Fruit fly (Drosophila melanogaster): ENCODE measurements around the gene ush.

ush gene

DNA sequence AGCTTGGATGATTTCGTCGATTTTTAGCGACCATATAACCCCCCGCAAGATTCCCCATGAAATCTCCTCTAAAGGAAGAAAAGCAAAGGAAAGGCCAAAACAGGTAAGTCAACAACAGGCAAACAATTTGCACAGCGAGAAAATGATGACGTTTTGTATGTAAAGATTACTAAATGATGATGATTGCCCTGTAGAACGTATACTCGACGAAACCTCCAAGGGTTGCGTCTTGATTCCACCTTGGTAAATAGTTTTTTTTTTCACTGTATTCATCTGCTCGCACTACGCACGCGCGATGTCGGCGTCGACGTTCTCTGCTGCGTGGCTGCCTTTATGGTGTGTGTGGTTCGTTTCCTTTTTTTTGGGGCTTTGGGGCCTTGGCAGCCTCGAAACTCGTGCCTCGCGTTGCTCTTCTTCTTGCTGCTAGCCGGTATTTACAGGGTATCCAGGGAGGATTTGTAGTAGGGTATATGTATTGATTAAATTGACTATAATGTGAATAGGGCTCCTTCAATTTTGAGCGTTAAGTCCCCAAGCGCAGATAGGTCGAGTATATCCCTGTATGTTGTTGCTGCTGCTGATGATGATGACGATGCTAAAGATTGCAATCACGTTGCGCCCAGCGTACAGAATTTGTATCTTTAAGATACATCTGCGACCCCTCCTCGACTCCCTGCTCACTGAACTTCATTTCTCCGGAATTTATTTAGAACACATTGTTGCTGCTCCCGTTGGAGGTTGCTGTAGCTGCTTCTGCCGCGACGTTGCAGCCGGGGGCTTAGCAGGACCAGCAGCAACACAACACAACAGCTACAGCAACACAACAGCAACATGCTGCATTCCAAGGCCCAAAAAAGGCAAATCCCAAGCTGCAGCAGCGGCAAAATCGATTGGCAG is 48.4 kb upstream of the ush start (continued):
- 0 out of 2 replicates have a peak, but pooled peaks have one; percentile 24 for TF ChIP-seq Ptx1 (GFP tag; IDR thresholded peaks at IDR 0.05)
- TF ChIP-seq Sin3A (optimal IDR thresholded peaks at IDR 0.05), result no peak
- no peak for TF ChIP-seq CG15011 (GFP tag; optimal IDR thresholded peaks at IDR 0.05)
- no peak for TF ChIP-seq NC2β (GFP tag; optimal IDR thresholded peaks at IDR 0.05)
- no peak for TF ChIP-seq kni (GFP tag; optimal IDR thresholded peaks at IDR 0.05)
- TF ChIP-seq Ravus (GFP tag; IDR thresholded peaks at IDR 0.05), result no peak
- peak; percentile 8 for TF ChIP-seq CG2120 (GFP tag; optimal IDR thresholded peaks at IDR 0.05)
- TF ChIP-seq mld (GFP tag; IDR thresholded peaks at IDR 0.05; ENCODE audit: partially characterized antibody), result no peak

DNA sequence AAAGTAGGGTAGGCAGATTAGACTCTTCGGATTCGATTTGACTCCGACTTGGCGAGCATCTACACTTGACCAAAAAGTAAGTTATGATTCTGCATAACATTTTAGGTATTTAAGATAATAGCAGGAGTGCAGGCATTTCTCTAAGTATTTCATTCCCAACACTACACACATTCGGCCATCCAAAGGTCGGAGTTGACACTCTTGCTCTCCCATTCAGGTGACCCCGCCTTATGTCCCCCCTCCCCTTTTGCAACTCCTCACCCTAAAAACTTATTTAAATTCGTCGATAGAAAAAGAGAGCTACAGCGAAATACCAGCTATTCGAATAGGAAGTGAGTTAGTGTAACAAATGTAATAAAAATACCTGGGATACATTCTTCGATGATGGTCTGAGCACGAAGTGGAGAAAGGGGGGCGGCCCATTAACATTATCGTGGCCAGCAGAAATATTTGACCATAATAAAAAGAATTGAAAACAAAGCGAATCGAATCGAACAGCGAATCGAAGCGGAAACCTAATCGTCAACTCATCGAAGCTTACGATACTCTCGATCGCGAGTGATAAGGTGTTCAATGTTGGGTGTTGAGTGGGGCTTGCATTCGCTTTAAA is 47.5 kb upstream of the ush start:
- TF ChIP-seq Hr78 (GFP tag; optimal IDR thresholded peaks at IDR 0.05) (peak in 1 of 2 experiments; percentile 81), Vsx1 (GFP tag; optimal IDR thresholded peaks at IDR 0.05) (no peak), CG5180 (GFP tag; optimal IDR thresholded peaks at IDR 0.05) (no peak), sd (tag; optimal IDR thresholded peaks at IDR 0.05) (peak; percentile 90), chinmo (GFP tag; IDR thresholded peaks at IDR 0.05; ENCODE audit: partially characterized antibody) (0 out of 4 replicates have a peak, but pooled peaks have one; percentile 18), ttk (GFP tag; IDR thresholded peaks at IDR 0.05) (0 out of 2 replicates have a peak, but pooled peaks have one; percentile 23)

DNA sequence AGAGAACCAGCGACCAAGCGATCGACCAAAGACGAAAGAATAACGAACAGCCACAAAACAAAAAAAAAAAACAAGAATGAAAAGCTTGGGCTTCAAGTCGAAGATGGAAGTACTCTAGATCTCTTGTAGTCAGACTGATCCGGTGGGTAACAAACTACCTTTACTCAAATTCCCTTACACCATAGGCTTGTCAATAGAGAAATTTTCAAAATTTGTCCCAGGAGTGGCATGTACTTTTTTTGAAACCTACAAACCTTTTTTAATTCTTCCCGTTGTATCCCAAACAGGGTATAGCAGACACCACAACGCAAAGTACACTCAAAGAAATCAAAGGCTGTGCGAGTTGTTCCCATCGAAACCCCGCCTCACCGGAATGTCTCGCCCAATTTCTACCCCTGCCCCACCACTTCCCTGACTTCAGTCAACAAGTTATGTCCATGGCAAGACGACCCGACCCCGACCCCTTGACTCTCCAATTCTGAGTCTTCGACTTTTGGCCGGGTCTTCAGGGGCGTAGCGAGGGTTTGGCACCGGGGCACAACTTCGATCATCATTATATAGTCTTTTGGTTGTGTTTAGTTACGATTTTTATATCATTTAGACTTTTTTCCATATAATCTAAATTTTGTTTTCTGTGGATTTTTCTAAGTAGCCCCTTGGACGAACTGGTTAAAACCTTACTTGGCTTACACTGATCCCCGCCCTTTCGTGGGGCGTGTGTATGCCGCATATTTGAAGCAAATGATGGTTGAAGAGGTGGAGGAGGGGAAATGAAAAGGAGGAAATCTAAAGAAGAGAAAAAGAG is 46.1 kb upstream of the ush start:
- TF ChIP-seq CG6854 (GFP tag; optimal IDR thresholded peaks at IDR 0.05), result peak; percentile 6
- TF ChIP-seq nmo (GFP tag; optimal IDR thresholded peaks at IDR 0.05), result peak; percentile 49
- TF ChIP-seq Dbx (GFP tag; IDR thresholded peaks at IDR 0.05), result 0 out of 3 replicates have a peak, but pooled peaks have one; percentile 23
- no peak for TF ChIP-seq mirr (GFP tag; optimal IDR thresholded peaks at IDR 0.05)
- no peak for TF ChIP-seq usp (GFP tag; optimal IDR thresholded peaks at IDR 0.05)
- peak; percentile 72 for TF ChIP-seq CG10979 (tag; optimal IDR thresholded peaks at IDR 0.05)
- peak; percentile 20 for TF ChIP-seq CG10209 (GFP tag; optimal IDR thresholded peaks at IDR 0.05)
- TF ChIP-seq ci (GFP tag; IDR thresholded peaks at IDR 0.05), result peak; percentile 49; the same call in 1 of the 3 replicates
- TF ChIP-seq dmrt99B (tag; optimal IDR thresholded peaks at IDR 0.05), result peak; percentile 25
- peak; percentile 23 for TF ChIP-seq bab2 (GFP tag; optimal IDR thresholded peaks at IDR 0.05)
- TF ChIP-seq tgo (GFP tag; IDR thresholded peaks at IDR 0.05), result peak; percentile 30; the same call in 1 of the 3 replicates
- no peak for TF ChIP-seq pzg (GFP tag; optimal IDR thresholded peaks at IDR 0.05)
- TF ChIP-seq vnd (GFP tag; IDR thresholded peaks at IDR 0.05; ENCODE audit: partially characterized antibody), result no peak
- no peak for TF ChIP-seq CG5180 (GFP tag; optimal IDR thresholded peaks at IDR 0.05)
- peak; percentile 45 for TF ChIP-seq her (GFP tag; optimal IDR thresholded peaks at IDR 0.05)
- peak; percentile 41 for TF ChIP-seq CG1602 (GFP tag; optimal IDR thresholded peaks at IDR 0.05)
- peak; percentile 48 for TF ChIP-seq phol (tag; optimal IDR thresholded peaks at IDR 0.05)
- no peak for TF ChIP-seq gce (GFP tag; IDR thresholded peaks at IDR 0.05)
- peak; percentile 46 for TF ChIP-seq CG8924 (tag; optimal IDR thresholded peaks at IDR 0.05)
- TF ChIP-seq amos (GFP tag; IDR thresholded peaks at IDR 0.05; ENCODE audit: partially characterized antibody), result no peak
- peak; percentile 6 for TF ChIP-seq CG1529 (GFP tag; optimal IDR thresholded peaks at IDR 0.05)
- no peak for TF ChIP-seq sob (GFP tag; IDR thresholded peaks at IDR 0.05)
- no peak for TF ChIP-seq CG17568 (GFP tag; optimal IDR thresholded peaks at IDR 0.05)
- peak; percentile 60 for TF ChIP-seq CG8944 (GFP tag; optimal IDR thresholded peaks at IDR 0.05)
- TF ChIP-seq CG7556 (GFP tag; optimal IDR thresholded peaks at IDR 0.05), result peak; percentile 29
- no peak for TF ChIP-seq Jarid2 (GFP tag; optimal IDR thresholded peaks at IDR 0.05)
- TF ChIP-seq dati (GFP tag; IDR thresholded peaks at IDR 0.05), result no peak
- TF ChIP-seq Elba2 (GFP tag; optimal IDR thresholded peaks at IDR 0.05), result no peak
- no peak for TF ChIP-seq Taf1 (GFP tag; IDR thresholded peaks at IDR 0.05)
- no peak for TF ChIP-seq CG5953 (GFP tag; IDR thresholded peaks at IDR 0.05)

All from whole organism, embryonic.